Worm (Caenorhabditis elegans) whole organism, L3 larva: ENCODE data around the gene sra-26.

Source experiments
- egl-27 ChIP-seq: sonication (generic microtip); optimal IDR thresholded peaks from 4 replicates; lab custom pipeline; 2017; ENCODE audit warnings: missing biosample characterization, missing genetic modification reagents, missing genetic modification characterization
- elt-2 ChIP-seq: sonication (generic microtip); optimal IDR thresholded peaks from 2 replicates; lab custom pipeline; 2016; ENCODE audit warnings: missing genetic modification reagents, mild to moderate bottlenecking, missing genetic modification characterization, missing compliant biosample characterization
- fkh-10 ChIP-seq: sonication (generic microtip); optimal IDR thresholded peaks from 2 replicates; lab custom pipeline; 2017; ENCODE audit warnings: missing biosample characterization, missing genetic modification reagents, missing genetic modification characterization
- nhr-67 ChIP-seq: fragments of 150-350 bp; optimal IDR thresholded peaks from 2 replicates; lab custom pipeline; 2014; ENCODE audit warnings: missing biosample characterization, missing genetic modification characterization
- unc-62 ChIP-seq: fragments of 150-350 bp; sonication (generic microtip); optimal IDR thresholded peaks from 4 replicates; lab custom pipeline; 2014; ENCODE audit warnings: missing biosample characterization, missing genetic modification reagents, missing genetic modification characterization
- ztf-4 ChIP-seq: fragments of 150-350 bp; optimal IDR thresholded peaks from 2 replicates; lab custom pipeline; 2014; ENCODE audit warnings: missing biosample characterization, missing genetic modification characterization

DNA sequence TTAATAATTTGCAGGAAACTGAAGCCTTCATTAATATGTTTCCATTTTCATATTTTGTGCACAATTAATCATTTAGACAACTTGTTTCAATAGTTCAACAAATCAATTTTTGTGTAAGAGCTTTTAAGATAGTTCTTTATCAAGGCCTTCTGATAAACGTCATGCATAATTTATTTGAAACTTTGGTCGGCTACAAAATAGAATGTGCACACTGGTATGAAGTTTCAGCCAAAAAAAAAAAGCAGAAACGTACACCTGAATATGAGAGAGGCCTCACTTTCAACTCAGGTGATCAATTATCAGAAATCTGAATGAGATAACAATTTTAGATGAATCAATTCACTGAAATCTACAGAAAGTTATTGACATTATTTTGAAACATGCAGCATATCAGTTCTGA, 37.1 kb downstream of the sra-26 start:
- TF ChIP-seq egl-27 (no peak), ztf-4 (tag; lab: Kevin White, UChicago) (no peak), nhr-67 (tag; lab: Kevin White, UChicago) (no peak), unc-62 (GFP tag; lab: Kevin White, UChicago) (no peak), elt-2 (tag; lab: Kevin White, UChicago) (peak; percentile 72), fkh-10 (GFP tag; lab: Kevin White, UChicago) (no peak)
